Worm (Caenorhabditis elegans): ENCODE measurements around the gene T24E12.3.
A peak's percentile ranks its signal among the peaks of the same experiment; 100 is the strongest.
"Not testable (repeated sequence)": the region's sequence is repeated elsewhere in the genome, so short reads cannot be mapped to it uniquely, and the experiment has no call there.

T24E12.3 gene

DNA sequence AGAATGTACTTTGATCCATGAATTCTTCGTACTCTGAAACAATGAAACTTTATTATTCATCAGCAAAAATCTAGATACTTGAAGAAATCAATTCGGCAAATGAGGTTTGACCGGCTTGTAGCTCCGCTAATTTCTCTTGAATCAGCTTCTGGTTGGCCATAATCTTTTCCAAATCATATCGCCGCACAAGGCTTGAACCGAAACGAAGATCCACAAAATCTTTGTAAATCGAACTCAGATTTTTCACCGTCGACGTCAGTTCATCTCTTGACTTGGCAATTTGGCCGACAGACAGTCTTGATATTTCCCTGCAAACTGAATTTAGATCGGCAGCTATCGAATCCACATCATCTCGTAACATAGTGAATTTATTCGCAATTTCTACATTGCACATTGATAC, 29.7 kb downstream of the T24E12.3 start:
- TF ChIP-seq ztf-23 (GFP tag; IDR thresholded peaks at IDR 0.05) (no peak), med-1 (GFP tag; optimal IDR thresholded peaks at IDR 0.05; ENCODE audit: insufficient read depth) (no peak), klf-2 (GFP tag; conservative IDR thresholded peaks at IDR 0.05) (no peak), T22C8.4 (GFP tag; IDR thresholded peaks at IDR 0.05) (no peak), ztf-29 (GFP tag; IDR thresholded peaks at IDR 0.05) (no peak), cog-1 (tag; optimal IDR thresholded peaks at IDR 0.05) (no peak), tab-1 (GFP tag; IDR thresholded peaks at IDR 0.05) (no peak), flt-1 (GFP tag; IDR thresholded peaks at IDR 0.05) (no peak), ref-1 (GFP tag; conservative IDR thresholded peaks at IDR 0.05) (no peak)

DNA sequence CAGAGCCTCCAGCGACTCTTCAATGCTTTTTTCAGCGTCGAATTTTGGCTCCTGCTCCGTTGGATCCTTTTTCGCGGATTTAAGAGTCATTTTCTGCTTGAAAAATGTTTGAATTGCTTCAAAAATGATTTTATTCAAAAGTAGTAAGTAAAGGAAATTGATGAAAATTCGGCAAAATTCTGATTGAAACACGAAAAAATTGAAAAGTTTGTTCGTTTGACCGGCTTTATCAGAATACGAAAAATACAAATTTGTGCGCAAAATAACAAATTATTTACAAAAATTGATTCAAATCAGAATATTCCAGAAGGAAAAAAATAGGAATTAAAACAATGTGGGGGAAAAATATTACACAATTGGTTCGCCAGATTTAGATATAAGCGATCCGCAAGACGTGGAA, 31.1 kb downstream of the T24E12.3 start, which contains the start of gene F54D10.4:
F54D10.4 (minus strand) TSS at position 101 of the 400 bp plus-strand sequence.
- TF ChIP-seq cog-1 (tag; optimal IDR thresholded peaks at IDR 0.05) (no peak), T22C8.4 (GFP tag; IDR thresholded peaks at IDR 0.05) (no peak), ref-1 (GFP tag; conservative IDR thresholded peaks at IDR 0.05) (no peak), klf-2 (GFP tag; conservative IDR thresholded peaks at IDR 0.05) (no peak), flt-1 (GFP tag; IDR thresholded peaks at IDR 0.05) (no peak), ztf-23 (GFP tag; IDR thresholded peaks at IDR 0.05) (no peak), med-1 (GFP tag; optimal IDR thresholded peaks at IDR 0.05; ENCODE audit: insufficient read depth) (no peak), ztf-29 (GFP tag; IDR thresholded peaks at IDR 0.05) (no peak), tab-1 (GFP tag; IDR thresholded peaks at IDR 0.05) (no peak)

DNA sequence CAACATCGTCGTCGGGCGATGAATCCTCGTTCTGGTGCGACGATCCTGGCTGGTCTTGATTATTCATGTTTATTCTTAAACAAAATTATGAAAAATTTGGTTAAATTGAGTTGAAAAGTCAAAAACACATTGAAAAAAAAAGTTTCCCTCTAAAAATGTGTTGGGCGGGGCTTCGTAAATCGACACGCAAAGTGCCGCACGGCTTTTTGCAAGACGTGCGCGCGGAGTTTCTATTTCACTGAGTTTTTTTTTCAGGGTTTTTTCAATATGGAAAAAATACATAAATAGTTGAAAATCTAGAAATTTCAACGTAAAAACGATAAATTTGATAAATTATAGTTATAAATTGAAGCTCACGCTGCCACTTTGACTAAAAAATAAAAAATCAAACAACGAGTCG, 32.3 kb downstream of the T24E12.3 start, which contains the start of gene F54D10.5:
F54D10.5 (minus strand) TSS at position 74 of the 400 bp plus-strand sequence.
- TF ChIP-seq cog-1 (tag; optimal IDR thresholded peaks at IDR 0.05) (no peak), ztf-23 (GFP tag; IDR thresholded peaks at IDR 0.05) (peak; percentile 50; the same call in 1 of the 2 replicates), T22C8.4 (GFP tag; IDR thresholded peaks at IDR 0.05) (no peak), klf-2 (GFP tag; conservative IDR thresholded peaks at IDR 0.05) (no peak), med-1 (GFP tag; optimal IDR thresholded peaks at IDR 0.05; ENCODE audit: insufficient read depth) (peak; percentile 65), flt-1 (GFP tag; IDR thresholded peaks at IDR 0.05) (0 out of 2 replicates have a peak, but pooled peaks have one; percentile 18), tab-1 (GFP tag; IDR thresholded peaks at IDR 0.05) (no peak), ztf-29 (GFP tag; IDR thresholded peaks at IDR 0.05) (no peak), ref-1 (GFP tag; conservative IDR thresholded peaks at IDR 0.05) (no peak)

ce11 chrII:3808643-3809042, 32.8 kb downstream of the T24E12.3 start:
- TF ChIP-seq tab-1 (GFP tag; IDR thresholded peaks at IDR 0.05) (no peak), klf-2 (GFP tag; conservative IDR thresholded peaks at IDR 0.05) (no peak), ztf-23 (GFP tag; IDR thresholded peaks at IDR 0.05) (no peak), ztf-29 (GFP tag; IDR thresholded peaks at IDR 0.05) (no peak), cog-1 (tag; optimal IDR thresholded peaks at IDR 0.05) (no peak)

ce11 chrII:3810550-3810949, 34.7 kb downstream of the T24E12.3 start:
- TF ChIP-seq T22C8.4 (GFP tag; IDR thresholded peaks at IDR 0.05), result no peak
- peak; percentile 54 for TF ChIP-seq cog-1 (tag; optimal IDR thresholded peaks at IDR 0.05)

- TF ChIP-seq flt-1 (GFP tag; IDR thresholded peaks at IDR 0.05) (no peak), ztf-29 (GFP tag; IDR thresholded peaks at IDR 0.05) (no peak), cog-1 (tag; optimal IDR thresholded peaks at IDR 0.05) (no peak), klf-2 (GFP tag; conservative IDR thresholded peaks at IDR 0.05) (no peak), med-1 (GFP tag; optimal IDR thresholded peaks at IDR 0.05; ENCODE audit: insufficient read depth) (no peak), ref-1 (GFP tag; conservative IDR thresholded peaks at IDR 0.05) (no peak), tab-1 (GFP tag; IDR thresholded peaks at IDR 0.05) (no peak), T22C8.4 (GFP tag; IDR thresholded peaks at IDR 0.05) (no peak), ztf-23 (GFP tag; IDR thresholded peaks at IDR 0.05) (no peak)
Observed at ce11 chrII:3811816-3812332, 36.1 kb downstream of the T24E12.3 start, which contains the start of gene lido-15. Gene lido-15, plus strand, starts transcription at chrII:3812282.

DNA sequence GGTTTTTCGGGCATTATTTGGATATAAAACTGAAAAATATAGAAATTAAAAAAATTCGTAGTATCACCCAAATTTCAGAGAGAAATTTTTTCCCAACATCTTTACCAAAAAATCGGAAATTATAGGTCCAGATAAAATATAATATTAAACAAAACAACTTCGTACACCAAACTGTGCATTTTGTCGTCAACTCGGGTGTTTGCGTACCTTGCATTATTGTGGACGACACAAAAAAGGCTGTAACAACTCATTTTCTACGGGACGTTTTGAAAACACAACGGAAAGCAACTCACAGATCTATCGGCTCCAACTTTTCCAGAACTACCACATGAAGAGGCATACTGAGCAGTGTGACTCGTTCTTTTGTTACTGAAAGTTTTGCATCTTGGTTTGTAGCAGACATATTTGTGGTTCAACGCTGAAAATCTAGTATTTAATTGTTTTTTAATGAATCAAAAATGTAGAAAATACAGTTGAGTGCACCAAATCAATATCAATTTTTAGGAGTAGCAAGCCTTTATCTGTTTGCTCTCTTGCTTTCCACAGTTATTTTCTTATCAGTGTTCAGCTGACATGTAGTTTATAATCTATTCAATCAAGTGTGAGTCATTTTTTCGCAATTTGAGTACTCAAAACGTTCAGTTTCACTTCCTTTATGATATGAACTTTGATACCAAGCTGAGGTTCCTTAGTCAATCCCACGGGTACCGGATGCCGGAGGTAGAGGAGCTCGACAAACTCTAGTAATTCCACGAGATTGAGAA, 39.8 kb downstream of the T24E12.3 start:
- no peak for TF ChIP-seq T22C8.4 (GFP tag; IDR thresholded peaks at IDR 0.05)
- TF ChIP-seq cog-1 (tag; optimal IDR thresholded peaks at IDR 0.05), result no peak
- TF ChIP-seq ztf-29 (GFP tag; IDR thresholded peaks at IDR 0.05), result no peak
- TF ChIP-seq ref-1 (GFP tag; conservative IDR thresholded peaks at IDR 0.05), result no peak
- no peak for TF ChIP-seq tab-1 (GFP tag; IDR thresholded peaks at IDR 0.05)
- TF ChIP-seq ztf-23 (GFP tag; IDR thresholded peaks at IDR 0.05), result no peak
- no peak for TF ChIP-seq flt-1 (GFP tag; IDR thresholded peaks at IDR 0.05)
- no peak for TF ChIP-seq med-1 (GFP tag; optimal IDR thresholded peaks at IDR 0.05; ENCODE audit: insufficient read depth)
- TF ChIP-seq klf-2 (GFP tag; conservative IDR thresholded peaks at IDR 0.05), result no peak

DNA sequence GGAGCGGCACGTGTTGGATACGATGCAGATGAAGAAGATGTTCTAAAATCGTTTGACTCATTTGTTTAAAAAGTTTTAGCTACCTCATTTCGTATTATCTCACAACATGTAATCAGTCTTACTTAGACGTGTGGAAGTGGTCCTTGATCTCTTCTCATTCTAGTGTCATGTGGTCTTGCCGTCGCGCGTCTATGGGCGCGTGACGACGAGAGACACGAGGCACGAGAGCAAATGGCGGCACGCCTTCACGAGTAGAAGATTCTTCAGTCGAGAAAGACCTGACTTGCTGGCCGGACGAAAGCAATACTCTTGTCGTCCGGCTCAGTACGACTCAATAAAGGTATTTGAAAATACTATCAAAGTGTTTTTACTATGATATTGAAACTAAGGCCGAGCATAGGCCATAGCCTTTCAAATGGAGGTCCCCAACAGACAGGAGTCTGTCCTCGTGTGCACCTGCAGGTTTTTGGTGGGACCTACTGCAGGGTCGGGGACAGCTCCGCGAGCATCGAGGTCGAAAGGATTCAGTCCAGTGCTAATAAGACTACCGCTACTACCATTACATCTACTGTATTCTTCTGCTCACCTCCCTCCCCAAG, 40.5 kb downstream of the T24E12.3 start, which contains the start of gene fbxa-24:
fbxa-24 (plus strand) TSS at position 276 of the 599 bp plus-strand sequence.
- not testable (repeated sequence) for TF ChIP-seq ztf-23 (GFP tag; IDR thresholded peaks at IDR 0.05); med-1 (GFP tag; optimal IDR thresholded peaks at IDR 0.05; ENCODE audit: insufficient read depth); flt-1 (GFP tag; IDR thresholded peaks at IDR 0.05)

- TF ChIP-seq ztf-29 (GFP tag; IDR thresholded peaks at IDR 0.05), result no peak
- no peak for TF ChIP-seq flt-1 (GFP tag; IDR thresholded peaks at IDR 0.05)
- no peak for TF ChIP-seq T22C8.4 (GFP tag; IDR thresholded peaks at IDR 0.05)
- no peak for TF ChIP-seq cog-1 (tag; optimal IDR thresholded peaks at IDR 0.05)
- no peak for TF ChIP-seq ztf-23 (GFP tag; IDR thresholded peaks at IDR 0.05)
- TF ChIP-seq klf-2 (GFP tag; conservative IDR thresholded peaks at IDR 0.05), result no peak
- no peak for TF ChIP-seq med-1 (GFP tag; optimal IDR thresholded peaks at IDR 0.05; ENCODE audit: insufficient read depth)
- no peak for TF ChIP-seq ref-1 (GFP tag; conservative IDR thresholded peaks at IDR 0.05)
- no peak for TF ChIP-seq tab-1 (GFP tag; IDR thresholded peaks at IDR 0.05)
Observed at ce11 chrII:3821248-3821647, 45.4 kb downstream of the T24E12.3 start, which contains the start of gene F54D10.7. Gene F54D10.7, minus strand, starts transcription at chrII:3821296.

All from whole organism, midembryonic.